Worm (Caenorhabditis elegans) whole organism, L3 larva: Measurements from ENCODE around the gene K08D8.4.

Source experiments
- ama-1 ChIP-seq: fragments of 150-350 bp; optimal IDR thresholded peaks from 2 replicates; lab custom pipeline; 2018
- egl-27 ChIP-seq: sonication (generic microtip); optimal IDR thresholded peaks from 4 replicates; lab custom pipeline; 2017; ENCODE audit warnings: missing biosample characterization, missing genetic modification reagents, missing genetic modification characterization
- elt-1 ChIP-seq: fragments of 150-350 bp; optimal IDR thresholded peaks from 2 replicates; lab custom pipeline; 2014; ENCODE audit warnings: missing biosample characterization, missing genetic modification characterization
- elt-2 ChIP-seq: sonication (generic microtip); optimal IDR thresholded peaks from 2 replicates; lab custom pipeline; 2016; ENCODE audit warnings: missing genetic modification reagents, mild to moderate bottlenecking, missing genetic modification characterization, missing compliant biosample characterization
- jun-1 ChIP-seq: fragments of 150-350 bp; optimal IDR thresholded peaks from 2 replicates; lab custom pipeline; 2014; ENCODE audit warnings: missing biosample characterization, missing genetic modification reagents, missing genetic modification characterization
- nhr-12 ChIP-seq: fragments of 150-350 bp; optimal IDR thresholded peaks from 2 replicates; lab custom pipeline; 2014; ENCODE audit warnings: missing biosample characterization, missing genetic modification characterization
- nhr-237 ChIP-seq: fragments of 150-350 bp; optimal IDR thresholded peaks from 2 replicates; lab custom pipeline; 2014; ENCODE audit warnings: missing biosample characterization, missing genetic modification characterization
- nhr-77 ChIP-seq: fragments of 150-350 bp; optimal IDR thresholded peaks from 2 replicates; lab custom pipeline; 2014; ENCODE audit warnings: missing biosample characterization, missing genetic modification characterization
- pqm-1 ChIP-seq: fragments of 150-350 bp; optimal IDR thresholded peaks from 2 replicates; lab custom pipeline; 2017; ENCODE audit warnings: missing biosample characterization, missing genetic modification characterization, inconsistent platforms
- sea-2 ChIP-seq: fragments of 150-350 bp; sonication (generic microtip); optimal IDR thresholded peaks from 4 replicates; lab custom pipeline; 2014; ENCODE audit warnings: missing biosample characterization, missing genetic modification reagents, missing genetic modification characterization
- unc-39 ChIP-seq: sonication (generic microtip); optimal IDR thresholded peaks from 4 replicates; lab custom pipeline; 2017; ENCODE audit warnings: missing biosample characterization, missing genetic modification characterization
- unc-62 ChIP-seq: fragments of 150-350 bp; sonication (generic microtip); optimal IDR thresholded peaks from 4 replicates; lab custom pipeline; 2014; ENCODE audit warnings: missing biosample characterization, missing genetic modification reagents, missing genetic modification characterization
- ztf-11 ChIP-seq: fragments of 150-350 bp; optimal IDR thresholded peaks from 2 replicates; lab custom pipeline; 2014; ENCODE audit warnings: missing biosample characterization, missing genetic modification characterization

- no peak for TF ChIP-seq egl-27 (tag; lab: Kevin White, UChicago)
- TF ChIP-seq unc-62 (GFP tag; lab: Kevin White, UChicago): no peak
- TF ChIP-seq sea-2 (GFP tag; lab: Kevin White, UChicago): no peak
- no peak for TF ChIP-seq ztf-11 (tag; lab: Kevin White, UChicago)
- TF ChIP-seq jun-1 (tag; lab: Kevin White, UChicago): no peak
- no peak for TF ChIP-seq nhr-12 (tag; lab: Kevin White, UChicago)
- TF ChIP-seq elt-2: peak; percentile 5
- TF ChIP-seq elt-1 (tag; lab: Kevin White, UChicago): no peak
- no peak for TF ChIP-seq ama-1 (lab: Kevin White, UChicago)
- TF ChIP-seq nhr-77 (tag; lab: Kevin White, UChicago): no peak
- no peak for TF ChIP-seq pqm-1 (tag; lab: Kevin White, UChicago)
- TF ChIP-seq unc-39 (tag; lab: Kevin White, UChicago): no peak
- TF ChIP-seq nhr-237 (tag; lab: Kevin White, UChicago): no peak
Measured at ce11 chrIV:12941254-12941653, 31.5 kb upstream of the K08D8.4 start, which contains the start of gene dod-24.
